Worm (Caenorhabditis elegans) whole organism, mixed stage, embryonic: ENCODE measurements around the gene dpf-2.
A peak's percentile ranks its signal among the peaks of the same experiment; 100 is the strongest.

Experiments
- unc-39 ChIP-seq: fragments of 150-350 bp; optimal IDR thresholded peaks from 2 replicates; lab custom pipeline; 2014; ENCODE audit warnings: missing biosample characterization, missing genetic modification characterization
- unc-62 ChIP-seq: fragments of 150-350 bp; optimal IDR thresholded peaks from 2 replicates; lab custom pipeline; 2014; ENCODE audit warnings: missing biosample characterization, missing genetic modification reagents, missing genetic modification characterization

DNA sequence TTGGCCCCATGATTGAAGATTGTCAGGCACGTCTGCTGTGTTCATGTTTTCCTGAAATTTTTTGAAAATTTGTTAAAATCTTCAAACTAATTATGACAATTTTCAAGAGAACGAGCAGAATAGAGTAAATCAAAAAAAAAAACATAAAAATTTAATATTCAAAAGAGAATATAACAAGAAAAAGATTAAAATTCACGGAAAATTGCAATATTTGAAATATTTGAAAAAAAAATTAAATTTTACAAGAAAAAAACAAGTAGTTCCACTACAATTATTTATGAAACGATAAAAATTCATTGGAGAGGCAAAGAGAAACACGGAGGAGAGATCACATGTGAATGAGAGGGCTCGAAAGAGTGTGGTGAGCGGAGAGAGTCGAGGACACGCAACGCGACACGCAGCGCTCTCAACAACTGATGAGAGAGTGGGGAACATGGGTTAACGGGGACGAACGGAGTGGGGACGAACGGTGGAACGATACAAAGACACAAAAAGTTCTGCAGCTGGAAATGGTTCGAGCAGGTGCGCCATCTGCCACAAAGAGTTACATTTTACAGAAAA lies 7.1 kb upstream of the dpf-2 start, which contains the start of gene mbk-1:
- TF ChIP-seq unc-39 (tag; lab: Kevin White, UChicago) (no peak), unc-62 (peak; percentile 17)
